Worm (Caenorhabditis elegans): ENCODE results near the gene nos-2.

DNA sequence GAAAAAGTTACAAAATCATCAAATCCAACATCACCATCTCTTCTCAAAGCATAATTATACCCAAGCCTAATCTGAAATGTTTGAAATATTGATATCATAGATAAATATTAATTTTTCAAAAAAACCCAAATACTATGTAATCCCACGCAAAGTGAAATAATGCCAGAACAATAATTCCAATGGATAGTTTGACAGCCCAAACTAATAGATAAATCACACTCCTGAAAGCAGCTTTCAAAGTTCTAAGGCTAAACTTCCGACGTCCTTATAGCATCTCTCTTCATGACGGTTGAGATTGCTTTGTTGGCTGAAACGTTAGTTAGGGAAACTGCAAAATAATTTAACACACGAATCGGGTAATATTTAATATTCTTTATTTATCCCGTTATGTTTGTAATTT, 33.8 kb downstream of the nos-2 start:
- TF ChIP-seq him-1 (tag; optimal IDR thresholded peaks at IDR 0.05): no peak
- no peak for TF ChIP-seq dao-5 (tag; optimal IDR thresholded peaks at IDR 0.05)
- no peak for TF ChIP-seq W03F9.2 (tag; optimal IDR thresholded peaks at IDR 0.05)

Data from whole organism, L4/young adult.